Fruit fly (Drosophila melanogaster): ENCODE results near the gene CheB93b.

DNA sequence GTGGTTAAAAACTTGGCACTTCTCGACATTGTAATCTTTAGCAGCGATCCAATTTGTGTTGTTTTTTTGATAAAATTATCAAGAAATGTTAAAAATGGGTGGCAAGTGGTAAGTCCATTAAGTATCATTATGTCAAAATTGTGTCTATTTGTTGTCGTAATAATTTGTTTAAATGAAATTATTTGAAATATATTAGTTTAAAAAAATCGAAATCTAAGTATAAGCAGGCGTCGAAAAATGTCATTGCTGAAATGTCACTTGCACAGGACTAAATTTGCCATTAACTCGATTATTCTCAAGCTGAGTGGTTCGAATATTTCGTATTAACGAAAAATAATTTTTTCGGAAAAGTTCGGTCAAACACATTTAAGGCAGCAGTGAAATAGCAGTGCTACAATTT lies 5.5 kb upstream of the CheB93b start, which contains the start of gene CG7907:
- TF ChIP-seq EcR (GFP tag; optimal IDR thresholded peaks at IDR 0.05) (no peak), usp (GFP tag; optimal IDR thresholded peaks at IDR 0.05) (no peak), pan (optimal IDR thresholded peaks at IDR 0.05) (no peak), psq (optimal IDR thresholded peaks at IDR 0.05) (no peak)
